Worm (Caenorhabditis elegans): ENCODE measurements around the gene T25D10.1.

Gene T25D10.1

ce11 chrII:6407279-6407678, 4.1 kb downstream of the T25D10.1 start, which contains the start of gene spp-11:
spp-11 (minus strand) TSS chrII:6407379.
- no peak for TF ChIP-seq ceh-82 (tag; optimal IDR thresholded peaks at IDR 0.05)
- no peak for TF ChIP-seq zip-4 (GFP tag; optimal IDR thresholded peaks at IDR 0.05)
- no peak for TF ChIP-seq mef-2 (tag; optimal IDR thresholded peaks at IDR 0.05)
- TF ChIP-seq fkh-4 (tag; optimal IDR thresholded peaks at IDR 0.05; ENCODE audit: borderline replicate concordance) = no peak
- no peak for TF ChIP-seq nhr-90 (tag; optimal IDR thresholded peaks at IDR 0.05; ENCODE audit: poor library complexity)
- TF ChIP-seq pax-3 (tag; optimal IDR thresholded peaks at IDR 0.05) = no peak
- no peak for TF ChIP-seq lin-13 (GFP tag; optimal IDR thresholded peaks at IDR 0.05)

- peak; percentile 45 for TF ChIP-seq blmp-1 (tag; optimal IDR thresholded peaks at IDR 0.05)
- no peak for TF ChIP-seq nhr-47 (tag; optimal IDR thresholded peaks at IDR 0.05)
These were observed 5.9 kb downstream of the T25D10.1 start for ce11 chrII:6409098-6409497.

- no peak for TF ChIP-seq lin-15B (tag; optimal IDR thresholded peaks at IDR 0.05)
- no peak for TF ChIP-seq nhr-47 (tag; optimal IDR thresholded peaks at IDR 0.05)
- TF ChIP-seq hlh-17 (GFP tag; optimal IDR thresholded peaks at IDR 0.05; ENCODE audit: borderline replicate concordance) = no peak
- no peak for TF ChIP-seq snu-23 (GFP tag; optimal IDR thresholded peaks at IDR 0.05)
- no peak for TF ChIP-seq nhr-237 (tag; optimal IDR thresholded peaks at IDR 0.05)
- no peak for TF ChIP-seq ztf-11 (tag; optimal IDR thresholded peaks at IDR 0.05)
- TF ChIP-seq nhr-28 (tag; optimal IDR thresholded peaks at IDR 0.05) = no peak
These were observed 7.0 kb downstream of the T25D10.1 start, which contains the start of gene T25D10.4 for ce11 chrII:6410181-6410580. T25D10.4 (minus strand) TSS chrII:6410281.

DNA sequence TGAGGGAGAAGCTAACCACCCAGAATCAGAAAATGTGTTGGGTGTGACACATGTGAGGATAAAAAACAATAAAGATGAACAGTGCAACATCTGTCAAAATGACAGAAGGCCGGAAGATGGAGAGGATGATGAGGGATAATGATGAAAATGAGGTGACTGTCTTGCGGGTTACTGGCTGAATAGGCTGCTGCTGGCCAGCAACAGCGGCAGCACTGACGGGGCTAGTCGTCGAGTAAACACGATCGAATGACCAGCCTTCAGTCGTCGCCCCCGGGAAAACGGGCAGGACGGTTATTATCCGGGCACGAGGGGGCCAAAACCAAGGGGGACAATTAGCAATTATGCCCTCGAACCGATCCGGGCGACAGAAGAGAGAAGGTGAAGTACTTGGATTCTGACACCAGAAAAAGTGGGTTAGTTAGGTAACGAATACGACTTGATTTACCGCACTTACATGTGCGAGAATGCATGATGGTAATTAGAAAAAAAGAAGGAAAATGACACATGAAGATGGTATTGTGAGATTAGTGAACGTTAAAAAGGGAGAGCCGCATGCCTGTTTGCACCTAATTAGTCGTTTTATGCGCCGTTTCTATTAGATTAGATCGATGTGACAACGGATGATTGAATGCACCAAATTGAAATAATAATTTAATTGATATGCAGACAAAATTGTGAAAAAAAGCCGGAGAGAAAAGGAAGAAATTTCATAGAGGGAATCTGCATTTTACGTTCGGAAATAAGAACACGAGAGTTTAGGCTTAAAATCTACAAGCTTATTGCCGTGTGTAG, 8.7 kb downstream of the T25D10.1 start:
- TF ChIP-seq efl-1 (optimal IDR thresholded peaks at IDR 0.05) (no peak), efl-1 (GFP tag; optimal IDR thresholded peaks at IDR 0.05 in 1 of 2) (peak in 1 of 2 experiments; percentile 43), aha-1 (tag; optimal IDR thresholded peaks at IDR 0.05) (no peak), snpc-4 (tag; optimal IDR thresholded peaks at IDR 0.05) (no peak), blmp-1 (tag; optimal IDR thresholded peaks at IDR 0.05) (peak; percentile 1), nhr-77 (tag; optimal IDR thresholded peaks at IDR 0.05) (no peak)

DNA sequence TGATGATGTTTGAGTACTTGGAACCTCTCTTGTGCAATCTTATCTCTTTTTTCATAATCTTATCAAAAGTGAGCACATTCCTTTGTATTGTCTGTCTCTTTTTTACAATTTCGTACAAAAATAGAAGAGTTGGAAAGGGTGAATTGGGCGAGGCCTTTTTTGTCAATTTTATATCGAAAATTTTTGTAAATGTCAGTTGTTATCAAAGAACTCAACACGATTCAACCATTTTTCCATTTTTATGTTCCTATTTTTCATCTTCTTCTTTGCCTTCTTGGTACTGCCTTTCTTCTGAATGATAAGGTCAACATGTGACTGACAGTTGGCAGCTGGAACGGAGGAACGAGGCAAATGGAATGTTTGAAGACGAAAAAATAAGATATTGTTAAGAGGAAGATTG, 10.6 kb downstream of the T25D10.1 start:
- no peak for TF ChIP-seq egl-27 (tag; optimal IDR thresholded peaks at IDR 0.05)
- TF ChIP-seq elt-2 (tag; optimal IDR thresholded peaks at IDR 0.05) = peak; percentile 89
- TF ChIP-seq unc-130 (tag; optimal IDR thresholded peaks at IDR 0.05) = no peak
- TF ChIP-seq F16B12.6 (tag; optimal IDR thresholded peaks at IDR 0.05) = no peak
- TF ChIP-seq pax-3 (tag; optimal IDR thresholded peaks at IDR 0.05) = peak; percentile 28
- TF ChIP-seq lin-35 (GFP tag; optimal IDR thresholded peaks at IDR 0.05) = peak in 1 of 2 experiments; percentile 22
- peak; percentile 43 for TF ChIP-seq lin-14 (GFP tag; optimal IDR thresholded peaks at IDR 0.05)
- no peak for TF ChIP-seq hlh-17 (GFP tag; optimal IDR thresholded peaks at IDR 0.05; ENCODE audit: borderline replicate concordance)
- peak in 1 of 6 experiments; percentile 61 for TF ChIP-seq elt-3 (tag; optimal IDR thresholded peaks at IDR 0.05)
- no peak for TF ChIP-seq mep-1 (tag; optimal IDR thresholded peaks at IDR 0.05)
- no peak for TF ChIP-seq efl-3 (GFP tag; optimal IDR thresholded peaks at IDR 0.05)
- TF ChIP-seq jun-1 (tag; optimal IDR thresholded peaks at IDR 0.05) = no peak
- no peak for TF ChIP-seq nhr-84 (tag; optimal IDR thresholded peaks at IDR 0.05)

DNA sequence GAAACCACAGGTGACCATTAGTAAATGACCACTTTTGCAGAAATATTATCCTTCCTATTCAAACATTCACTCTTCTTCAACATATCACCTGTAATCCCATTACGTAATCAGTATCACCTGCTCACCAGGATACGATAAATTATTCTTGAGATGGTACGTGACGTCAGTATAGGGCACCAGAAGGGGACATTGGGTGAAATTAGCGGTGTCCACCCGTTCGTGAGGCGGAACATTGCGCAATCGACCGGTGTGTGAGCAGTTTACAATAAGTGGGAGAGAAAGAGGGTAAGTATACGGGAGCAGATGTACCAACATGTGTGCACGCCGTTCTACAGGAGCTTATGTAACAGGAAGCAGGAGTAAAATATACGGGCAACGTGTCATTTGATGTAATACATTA, 14.8 kb downstream of the T25D10.1 start:
- TF ChIP-seq hlh-17 (GFP tag; optimal IDR thresholded peaks at IDR 0.05; ENCODE audit: borderline replicate concordance) (no peak), nhr-71 (tag; optimal IDR thresholded peaks at IDR 0.05) (no peak), lin-13 (GFP tag; optimal IDR thresholded peaks at IDR 0.05) (no peak), swsn-7 (tag; optimal IDR thresholded peaks at IDR 0.05) (no peak), ztf-11 (tag; optimal IDR thresholded peaks at IDR 0.05) (no peak), efl-3 (GFP tag; optimal IDR thresholded peaks at IDR 0.05) (no peak), egl-13 (tag; optimal IDR thresholded peaks at IDR 0.05) (no peak)

All from whole organism, L1 larva.